Fruit fly (Drosophila melanogaster): ENCODE data around the gene Galphaf.

Galphaf gene

dm6 chr3L:16642088-16642507, 25.6 kb downstream of the Galphaf start (continued):
- peak; percentile 68 for TF ChIP-seq CG9437 (GFP tag; optimal IDR thresholded peaks at IDR 0.05)
- TF ChIP-seq slp2 (GFP tag; optimal IDR thresholded peaks at IDR 0.05) = peak; percentile 5
- no peak for TF ChIP-seq CG10565 (GFP tag; optimal IDR thresholded peaks at IDR 0.05)
- TF ChIP-seq CG5180 (GFP tag; optimal IDR thresholded peaks at IDR 0.05) = peak; percentile 57
- TF ChIP-seq sd (tag; optimal IDR thresholded peaks at IDR 0.05) = no peak
- TF ChIP-seq CG4404 (GFP tag; IDR thresholded peaks at IDR 0.05) = no peak
- peak; percentile 22 for TF ChIP-seq jing (GFP tag; optimal IDR thresholded peaks at IDR 0.05)
- TF ChIP-seq CG18599 (GFP tag; optimal IDR thresholded peaks at IDR 0.05) = peak; percentile 25
- peak; percentile 71 for TF ChIP-seq CG12391 (tag; optimal IDR thresholded peaks at IDR 0.05)
- TF ChIP-seq Ada2b (GFP tag; IDR thresholded peaks at IDR 0.05) = no peak
- TF ChIP-seq tll (GFP tag; optimal IDR thresholded peaks at IDR 0.05) = no peak
- TF ChIP-seq Camta (GFP tag; optimal IDR thresholded peaks at IDR 0.05) = no peak
- TF ChIP-seq Lhr (GFP tag; optimal IDR thresholded peaks at IDR 0.05) = peak; percentile 31
- peak; percentile 64 for TF ChIP-seq Asciz (GFP tag; optimal IDR thresholded peaks at IDR 0.05)
- no peak for TF ChIP-seq CG17802 (tag; optimal IDR thresholded peaks at IDR 0.05)
- no peak for TF ChIP-seq knrl (GFP tag; IDR thresholded peaks at IDR 0.05; ENCODE audit: partially characterized antibody)
- no peak for TF ChIP-seq CG13894 (tag; optimal IDR thresholded peaks at IDR 0.05)
- TF ChIP-seq CG15514 (GFP tag; optimal IDR thresholded peaks at IDR 0.05) = no peak
- TF ChIP-seq CG32767 (GFP tag; IDR thresholded peaks at IDR 0.05) = 0 out of 2 replicates have a peak, but pooled peaks have one; percentile 22
- peak; percentile 46; the same call in 1 of the 2 replicates for TF ChIP-seq wor (GFP tag; IDR thresholded peaks at IDR 0.05)
- TF ChIP-seq CG10543 (GFP tag; optimal IDR thresholded peaks at IDR 0.05) = no peak
- no peak for TF ChIP-seq sima (GFP tag; optimal IDR thresholded peaks at IDR 0.05)
- no peak for TF ChIP-seq CG8478 (optimal IDR thresholded peaks at IDR 0.05)
- TF ChIP-seq nau (GFP tag; optimal IDR thresholded peaks at IDR 0.05) = peak; percentile 34
- TF ChIP-seq pb (GFP tag; optimal IDR thresholded peaks at IDR 0.05) = no peak
- TF ChIP-seq CG33213 (GFP tag; optimal IDR thresholded peaks at IDR 0.05) = no peak
- TF ChIP-seq CG2678 (tag; optimal IDR thresholded peaks at IDR 0.05) = peak; percentile 78
- TF ChIP-seq Abd-B (GFP tag; optimal IDR thresholded peaks at IDR 0.05) = peak; percentile 54
- no peak for TF ChIP-seq MESR4 (GFP tag; optimal IDR thresholded peaks at IDR 0.05)
- TF ChIP-seq CG30403 (GFP tag; optimal IDR thresholded peaks at IDR 0.05) = peak; percentile 81
- TF ChIP-seq CG6854 (GFP tag; optimal IDR thresholded peaks at IDR 0.05) = no peak
- no peak for TF ChIP-seq CG12071 (GFP tag; optimal IDR thresholded peaks at IDR 0.05)
- TF ChIP-seq Hr39 (optimal IDR thresholded peaks at IDR 0.05) = no peak
- no peak for TF ChIP-seq HLH3B (GFP tag; IDR thresholded peaks at IDR 0.05)
- TF ChIP-seq Gsc (GFP tag; IDR thresholded peaks at IDR 0.05) = no peak
- peak in 1 of 2 experiments; percentile 69 for TF ChIP-seq Eip74EF (GFP tag; optimal IDR thresholded peaks at IDR 0.05)
- TF ChIP-seq CG12299 (tag; optimal IDR thresholded peaks at IDR 0.05) = no peak
- peak; percentile 11 for TF ChIP-seq kni (GFP tag; optimal IDR thresholded peaks at IDR 0.05)
- TF ChIP-seq CG17912 (GFP tag; optimal IDR thresholded peaks at IDR 0.05) = no peak
- peak; percentile 62 for TF ChIP-seq CG17359 (tag; optimal IDR thresholded peaks at IDR 0.05)
- TF ChIP-seq prd (optimal IDR thresholded peaks at IDR 0.05) = no peak
- TF ChIP-seq prd (GFP tag; IDR thresholded peaks at IDR 0.05) = peak; percentile 68; the same call in 2 of the 3 replicates
- peak; percentile 52; the same call in 1 of the 3 replicates for TF ChIP-seq croc (GFP tag; conservative IDR thresholded peaks at IDR 0.05)
- no peak for TF ChIP-seq ems (GFP tag; optimal IDR thresholded peaks at IDR 0.05)
- no peak for TF ChIP-seq CG5953 (GFP tag; IDR thresholded peaks at IDR 0.05)
- no peak for TF ChIP-seq MTF-1 (GFP tag; optimal IDR thresholded peaks at IDR 0.05; ENCODE audit: borderline replicate concordance)
- no peak for TF ChIP-seq maf-S (GFP tag; optimal IDR thresholded peaks at IDR 0.05)
- 0 out of 3 replicates have a peak, but pooled peaks have one; percentile 50 for TF ChIP-seq ase (GFP tag; IDR thresholded peaks at IDR 0.05)
- no peak for TF ChIP-seq Lim3 (GFP tag; IDR thresholded peaks at IDR 0.05)
- no peak for TF ChIP-seq vvl (GFP tag; IDR thresholded peaks at IDR 0.05)
- TF ChIP-seq rib (GFP tag; IDR thresholded peaks at IDR 0.05) = no peak

Data from whole organism, embryonic.